Worm (Caenorhabditis elegans): ENCODE data around the gene cwp-3.

cwp-3 gene

DNA sequence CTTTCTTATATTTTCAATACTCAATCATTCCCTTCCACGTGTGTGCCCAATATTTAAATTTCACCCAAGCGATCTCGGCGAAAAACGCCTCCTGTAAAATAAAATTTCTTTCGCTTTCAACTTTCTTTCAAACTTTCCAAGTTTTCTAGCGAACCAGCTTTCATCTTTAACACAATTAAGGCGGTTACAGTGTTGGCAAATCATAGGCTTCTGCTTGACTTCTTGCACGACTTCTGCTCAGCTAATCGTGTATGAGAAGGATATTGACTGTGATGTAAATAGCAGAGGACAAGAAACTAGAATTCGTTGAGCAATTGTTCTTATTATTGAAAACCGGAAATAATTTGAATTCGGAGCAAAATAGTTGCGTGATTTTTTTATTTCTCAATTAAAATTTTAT is 48.7 kb downstream of the cwp-3 start:
- TF ChIP-seq ceh-28 (tag; optimal IDR thresholded peaks at IDR 0.05): no peak
- no peak for TF ChIP-seq pqm-1 (tag; optimal IDR thresholded peaks at IDR 0.05)
- no peak for TF ChIP-seq unc-62 (GFP tag; optimal IDR thresholded peaks at IDR 0.05)

All from whole organism, L3 larva.